Worm (Caenorhabditis elegans): ENCODE measurements around the gene C50H2.5.

Gene C50H2.5

ce11 chrV:9918410-9918809 lies at the start of gene C50H2.5:
Gene C50H2.5, plus strand, starts transcription at chrV:9918710.
- TF ChIP-seq ekl-4 (GFP tag; IDR thresholded peaks at IDR 0.05): no peak
- TF ChIP-seq egl-18 (GFP tag; IDR thresholded peaks at IDR 0.05): no peak
- TF ChIP-seq Y56A3A.18 (GFP tag; IDR thresholded peaks at IDR 0.05): no peak
- no peak for TF ChIP-seq C17E4.6 (GFP tag; IDR thresholded peaks at IDR 0.05)
- no peak for TF ChIP-seq akir-1 (GFP tag; optimal IDR thresholded peaks at IDR 0.05)
- no peak for TF ChIP-seq B0261.1 (tag; optimal IDR thresholded peaks at IDR 0.05)
- no peak for TF ChIP-seq madf-10 (tag; optimal IDR thresholded peaks at IDR 0.05)
- TF ChIP-seq bed-2 (GFP tag; IDR thresholded peaks at IDR 0.05): no peak
- no peak for TF ChIP-seq him-1 (tag; optimal IDR thresholded peaks at IDR 0.05)
- TF ChIP-seq hmg-1.2 (GFP tag; IDR thresholded peaks at IDR 0.05): no peak
- TF ChIP-seq rpc-1 (optimal IDR thresholded peaks at IDR 0.05): no peak
- TF ChIP-seq rpc-1 (tag; optimal IDR thresholded peaks at IDR 0.05): no peak
- TF ChIP-seq lin-35 (GFP tag; optimal IDR thresholded peaks at IDR 0.05): no peak
- no peak for TF ChIP-seq egl-44 (GFP tag; IDR thresholded peaks at IDR 0.05)
- no peak for TF ChIP-seq snpc-1.3 (tag; optimal IDR thresholded peaks at IDR 0.05; ENCODE audit: insufficient read depth)
- TF ChIP-seq pbrm-1 (GFP tag; IDR thresholded peaks at IDR 0.05): no peak
- no peak for TF ChIP-seq lin-40 (tag; optimal IDR thresholded peaks at IDR 0.05)
- TF ChIP-seq lsl-1 (GFP tag; optimal IDR thresholded peaks at IDR 0.05): no peak
- no peak for TF ChIP-seq dox-1 (GFP tag; IDR thresholded peaks at IDR 0.05)
- TF ChIP-seq B0035.1 (tag; optimal IDR thresholded peaks at IDR 0.05): no peak
- no peak for TF ChIP-seq mcd-1 (GFP tag; IDR thresholded peaks at IDR 0.05)

- no peak for TF ChIP-seq ama-1 (optimal IDR thresholded peaks at IDR 0.05)
- TF ChIP-seq ama-1 (GFP tag; optimal IDR thresholded peaks at IDR 0.05): no peak
- no peak for TF ChIP-seq F55B11.4 (tag; optimal IDR thresholded peaks at IDR 0.05; ENCODE audit: borderline replicate concordance, insufficient read depth)
Measured at ce11 chrV:9871339-9871738, 47.2 kb upstream of the C50H2.5 start, which contains the start of gene srab-18. Gene srab-18, minus strand, starts transcription at chrV:9871439.

ce11 chrV:9879404-9879803 lies 39.1 kb upstream of the C50H2.5 start, which contains the start of gene srab-26:
Gene srab-26, minus strand, starts transcription at chrV:9879504.
- no peak for TF ChIP-seq ztf-6 (GFP tag; IDR thresholded peaks at IDR 0.05)
- TF ChIP-seq egl-44 (GFP tag; IDR thresholded peaks at IDR 0.05): no peak
- TF ChIP-seq athp-1 (tag; optimal IDR thresholded peaks at IDR 0.05): no peak
- no peak for TF ChIP-seq snpc-1.1 (tag; optimal IDR thresholded peaks at IDR 0.05; ENCODE audit: insufficient read depth)
- no peak for TF ChIP-seq mel-28 (tag; optimal IDR thresholded peaks at IDR 0.05; ENCODE audit: borderline replicate concordance)
- TF ChIP-seq nhr-90 (tag; optimal IDR thresholded peaks at IDR 0.05): no peak
- no peak for TF ChIP-seq B0035.1 (tag; optimal IDR thresholded peaks at IDR 0.05)
- TF ChIP-seq rcor-1 (GFP tag; IDR thresholded peaks at IDR 0.05): no peak
- TF ChIP-seq F52B5.7 (tag; optimal IDR thresholded peaks at IDR 0.05): no peak
- no peak for TF ChIP-seq F37B4.10 (GFP tag; IDR thresholded peaks at IDR 0.05)
- TF ChIP-seq ccch-3 (GFP tag; optimal IDR thresholded peaks at IDR 0.05): no peak
- no peak for TF ChIP-seq D2030.7 (GFP tag; IDR thresholded peaks at IDR 0.05)
- TF ChIP-seq xnd-1 (tag; optimal IDR thresholded peaks at IDR 0.05): no peak
- TF ChIP-seq dpff-1 (tag; optimal IDR thresholded peaks at IDR 0.05): no peak
- TF ChIP-seq aptf-3 (GFP tag; IDR thresholded peaks at IDR 0.05): no peak
- no peak for TF ChIP-seq sdz-38 (tag; optimal IDR thresholded peaks at IDR 0.05)
- no peak for TF ChIP-seq F39B2.1 (GFP tag; IDR thresholded peaks at IDR 0.05)
- TF ChIP-seq ets-4 (GFP tag; optimal IDR thresholded peaks at IDR 0.05): no peak
